Fruit fly (Drosophila melanogaster) whole organism: ENCODE results near the gene CG3434.

ENCODE experiments used
- CG8478 ChIP-seq: fragments of >200 bp; optimal IDR thresholded peaks from 2 replicates; lab custom pipeline; 2018; ENCODE audit warnings: inconsistent platforms
- Dll ChIP-seq: fragments of >200 bp; optimal IDR thresholded peaks from 2 replicates; lab custom pipeline; 2017
- EcR ChIP-seq, 2 experiments: fragments of >200 bp; optimal IDR thresholded peaks; 2 replicates each; lab custom pipeline; 2017; ENCODE audit warnings: missing biosample characterization in 2 of 2, missing genetic modification characterization in 2 of 2, missing genetic modification reagents in 2 of 2
- pan ChIP-seq: fragments of >200 bp; optimal IDR thresholded peaks from 2 replicates; lab custom pipeline; 2017
- psq ChIP-seq: fragments of >200 bp; optimal IDR thresholded peaks from 2 replicates; lab custom pipeline; 2017
- usp ChIP-seq: fragments of >200 bp; optimal IDR thresholded peaks from 2 replicates; lab custom pipeline; 2017; ENCODE audit warnings: missing biosample characterization, missing genetic modification characterization, mixed read lengths

Gene CG3434

DNA sequence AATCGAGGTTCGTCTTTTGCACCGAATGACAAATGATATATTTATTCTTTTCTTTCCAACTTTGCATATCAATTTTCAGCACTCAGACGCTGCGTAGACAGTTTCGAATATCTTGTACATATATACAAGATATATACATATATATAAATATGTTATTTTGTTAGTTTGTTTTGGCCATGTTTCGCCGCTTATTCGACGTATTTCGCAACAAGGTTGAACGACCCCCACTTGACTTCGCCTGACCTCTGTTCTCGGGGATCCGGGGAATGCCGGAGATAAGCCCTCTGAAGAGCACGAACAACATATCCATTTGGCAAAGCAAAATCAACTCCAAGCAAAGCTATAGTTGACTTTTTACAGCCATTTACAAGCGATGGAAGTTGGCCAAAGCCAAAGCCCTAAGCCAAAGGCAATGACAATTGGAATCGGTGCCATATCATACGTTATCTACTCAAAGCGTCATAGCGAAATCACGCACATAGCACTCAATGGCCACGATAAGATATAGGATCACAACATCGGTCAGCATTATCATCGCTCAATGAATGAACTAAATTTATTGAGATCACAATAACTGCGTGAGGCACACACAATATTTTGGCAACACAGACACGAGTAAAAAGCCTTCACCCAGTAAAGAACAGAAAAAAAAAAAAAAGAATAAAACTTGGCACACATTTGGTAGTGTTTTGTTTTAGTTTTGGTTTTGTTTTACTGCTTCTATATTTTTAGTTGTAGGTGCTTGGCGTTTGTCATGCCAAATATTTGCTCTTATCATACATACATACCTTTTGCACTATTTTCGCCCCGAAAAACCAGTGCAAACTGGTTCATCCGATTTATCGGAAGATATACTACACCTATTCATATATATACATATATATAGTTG is 39.6 kb upstream of the CG3434 start:
- TF ChIP-seq pan (lab: Kevin White, UChicago) (no peak), EcR (GFP tag; optimal IDR thresholded peaks at IDR 0.05; lab: Kevin White, UChicago) (no peak), Dll (lab: Kevin White, UChicago) (no peak), usp (GFP tag; lab: Kevin White, UChicago) (no peak), psq (lab: Kevin White, UChicago) (no peak)

- TF ChIP-seq EcR (GFP tag; optimal IDR thresholded peaks at IDR 0.05; lab: Kevin White, UChicago), result no peak
- no peak for TF ChIP-seq Dll (lab: Kevin White, UChicago)
- TF ChIP-seq pan (lab: Kevin White, UChicago), result no peak
- TF ChIP-seq usp (GFP tag; lab: Kevin White, UChicago), result no peak
- TF ChIP-seq CG8478 (lab: Kevin White, UChicago), result no peak
- no peak for TF ChIP-seq psq (lab: Kevin White, UChicago)
These were observed 37.5 kb upstream of the CG3434 start for dm6 chr3L:9497981-9498619.

- TF ChIP-seq pan (lab: Kevin White, UChicago), result no peak
- no peak for TF ChIP-seq EcR (GFP tag; optimal IDR thresholded peaks at IDR 0.05; lab: Kevin White, UChicago)
- TF ChIP-seq usp (GFP tag; lab: Kevin White, UChicago), result no peak
- TF ChIP-seq CG8478 (lab: Kevin White, UChicago), result no peak
- TF ChIP-seq Dll (lab: Kevin White, UChicago), result no peak
- TF ChIP-seq psq (lab: Kevin White, UChicago), result no peak
These were observed 36.6 kb upstream of the CG3434 start for dm6 chr3L:9497249-9497648.

DNA sequence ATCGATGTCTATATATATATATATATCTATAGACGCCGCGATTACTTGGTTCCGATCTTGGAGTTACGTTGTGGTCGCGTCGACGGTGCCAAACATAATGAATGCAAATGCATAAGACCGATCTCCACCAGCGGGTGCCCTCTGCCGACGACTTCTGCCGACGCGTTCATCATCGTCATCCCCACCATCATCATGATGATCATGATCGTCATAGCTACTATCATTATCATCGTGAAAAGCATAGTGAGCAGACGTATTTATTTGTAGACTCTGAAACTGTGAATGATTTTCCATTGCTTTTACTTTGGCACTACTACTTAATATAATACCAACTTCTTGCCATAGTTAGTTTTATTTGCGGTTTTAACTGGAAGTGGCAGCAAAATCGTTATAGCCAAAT is 31.5 kb upstream of the CG3434 start, which contains the start of gene CG32037:
CG32037 (minus strand) TSS at position 101 of the 400 bp plus-strand sequence.
- TF ChIP-seq Dll (lab: Kevin White, UChicago), result no peak
- TF ChIP-seq EcR (GFP tag; optimal IDR thresholded peaks at IDR 0.05; lab: Kevin White, UChicago), result no peak
- no peak for TF ChIP-seq usp (GFP tag; lab: Kevin White, UChicago)
- no peak for TF ChIP-seq psq (lab: Kevin White, UChicago)
- no peak for TF ChIP-seq pan (lab: Kevin White, UChicago)
- no peak for TF ChIP-seq CG8478 (lab: Kevin White, UChicago)

dm6 chr3L:9491331-9491730 is 30.7 kb upstream of the CG3434 start:
- TF ChIP-seq psq (lab: Kevin White, UChicago) (no peak), CG8478 (lab: Kevin White, UChicago) (no peak), pan (lab: Kevin White, UChicago) (no peak), Dll (lab: Kevin White, UChicago) (no peak), usp (GFP tag; lab: Kevin White, UChicago) (no peak), EcR (GFP tag; optimal IDR thresholded peaks at IDR 0.05; lab: Kevin White, UChicago) (no peak)

- no peak for TF ChIP-seq CG8478 (lab: Kevin White, UChicago)
These were observed 29.8 kb upstream of the CG3434 start for dm6 chr3L:9490432-9490831.

- no peak for TF ChIP-seq EcR (GFP tag; optimal IDR thresholded peaks at IDR 0.05; lab: Kevin White, UChicago)
- no peak for TF ChIP-seq psq (lab: Kevin White, UChicago)
- no peak for TF ChIP-seq usp (GFP tag; lab: Kevin White, UChicago)
- TF ChIP-seq pan (lab: Kevin White, UChicago), result no peak
- no peak for TF ChIP-seq CG8478 (lab: Kevin White, UChicago)
- TF ChIP-seq Dll (lab: Kevin White, UChicago), result no peak
These were observed 29.0 kb upstream of the CG3434 start for dm6 chr3L:9489627-9490026.

dm6 chr3L:9489133-9489532 is 28.5 kb upstream of the CG3434 start, which contains the start of gene CG32036:
CG32036 (minus strand) TSS chr3L:9489233.
- no peak for TF ChIP-seq EcR (GFP tag; optimal IDR thresholded peaks at IDR 0.05; lab: Kevin White, UChicago)
- no peak for TF ChIP-seq usp (GFP tag; lab: Kevin White, UChicago)
- no peak for TF ChIP-seq CG8478 (lab: Kevin White, UChicago)
- no peak for TF ChIP-seq Dll (lab: Kevin White, UChicago)
- TF ChIP-seq psq (lab: Kevin White, UChicago), result no peak
- no peak for TF ChIP-seq pan (lab: Kevin White, UChicago)

DNA sequence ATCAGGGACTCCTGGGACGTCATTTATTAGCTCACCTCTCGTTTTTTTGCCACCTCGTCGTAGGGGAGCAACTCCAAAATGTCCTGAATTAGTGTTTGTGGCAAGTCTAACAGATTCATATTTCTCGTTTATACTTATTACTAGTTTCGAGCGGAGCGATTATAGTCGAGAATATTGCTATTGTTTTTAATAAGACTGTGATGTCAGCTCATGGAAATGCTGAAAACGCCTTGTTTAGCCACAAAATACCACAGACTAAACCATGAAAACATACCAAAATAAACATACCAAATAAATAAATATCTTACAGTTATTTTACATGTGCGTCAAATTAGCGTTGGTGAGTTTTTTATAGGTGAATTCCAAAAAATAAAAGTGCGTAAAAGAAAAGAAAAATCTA is 27.0 kb upstream of the CG3434 start, which contains the start of gene pall:
pall (minus strand) TSS at position 205 of the 400 bp plus-strand sequence.
- TF ChIP-seq Dll (lab: Kevin White, UChicago) (no peak), psq (lab: Kevin White, UChicago) (no peak), usp (GFP tag; lab: Kevin White, UChicago) (no peak), EcR (GFP tag; optimal IDR thresholded peaks at IDR 0.05; lab: Kevin White, UChicago) (no peak), CG8478 (lab: Kevin White, UChicago) (no peak), pan (lab: Kevin White, UChicago) (no peak)

- TF ChIP-seq CG8478 (lab: Kevin White, UChicago) (no peak), usp (GFP tag; lab: Kevin White, UChicago) (no peak), pan (lab: Kevin White, UChicago) (no peak), psq (lab: Kevin White, UChicago) (no peak), Dll (lab: Kevin White, UChicago) (no peak), EcR (GFP tag; optimal IDR thresholded peaks at IDR 0.05; lab: Kevin White, UChicago) (no peak)
These were observed 16.2 kb upstream of the CG3434 start, which contains the start of the genes Uch-L5 and Jarid2 for dm6 chr3L:9476829-9477228. Uch-L5 (minus strand) TSS chr3L:9476965. Jarid2 (plus strand) TSS chr3L:9477038.
